Fruit fly (Drosophila melanogaster) whole organism, embryonic: ENCODE measurements around the gene His3.3A.

Source experiments
- ATbp ChIP-seq: fragments of 200-800 bp; sonication (Bioruptor generic); optimal IDR thresholded peaks from 2 replicates; lab custom pipeline; 2017; ENCODE audit warnings: missing biosample characterization, mild to moderate bottlenecking, missing genetic modification characterization, missing genetic modification reagents
- Adf1 ChIP-seq: fragments of 200-800 bp; sonication (Bioruptor generic); IDR thresholded peaks from 2 replicates; pipeline ENCODE4 v1.3.6; 2022; ENCODE audit warnings: missing biosample characterization, missing genetic modification characterization
- Asciz ChIP-seq: fragments of 200-800 bp; sonication (Bioruptor generic); optimal IDR thresholded peaks from 2 replicates; lab custom pipeline; 2017; ENCODE audit warnings: missing biosample characterization, mild to moderate bottlenecking, missing genetic modification characterization, missing genetic modification reagents
- Bdp1 ChIP-seq: fragments of 200-800 bp; sonication (Bioruptor generic); optimal IDR thresholded peaks from 3 replicates; lab custom pipeline; 2016; ENCODE audit warnings: missing biosample characterization, missing genetic modification characterization
- Bteb2 ChIP-seq: fragments of 200-800 bp; sonication (Bioruptor generic); optimal IDR thresholded peaks from 2 replicates; lab custom pipeline; 2016; ENCODE audit warnings: missing biosample characterization, missing genetic modification characterization
- C15 ChIP-seq: fragments of 200-800 bp; sonication (Bioruptor generic); IDR thresholded peaks from 3 replicates; pipeline ENCODE4 v1.3.6; 2022; ENCODE audit warnings: missing biosample characterization, missing genetic modification characterization
- CG10543 ChIP-seq: fragments of 200-800 bp; sonication (Bioruptor generic); optimal IDR thresholded peaks from 3 replicates; lab custom pipeline; 2017; ENCODE audit warnings: missing biosample characterization, mild to moderate bottlenecking, missing genetic modification characterization, moderate library complexity
- CG11456 ChIP-seq: fragments of 200-800 bp; sonication (Bioruptor generic); IDR thresholded peaks from 3 replicates; pipeline ENCODE4 v1.3.6; 2022; ENCODE audit warnings: missing biosample characterization, missing genetic modification characterization
- CG11504 ChIP-seq: fragments of 200-800 bp; sonication (Bioruptor generic); optimal IDR thresholded peaks from 3 replicates; lab custom pipeline; 2019; ENCODE audit warnings: missing biosample characterization, mild to moderate bottlenecking, missing genetic modification characterization, moderate library complexity
- CG12071 ChIP-seq: fragments of 200-800 bp; sonication (Bioruptor generic); optimal IDR thresholded peaks from 3 replicates; lab custom pipeline; 2018; ENCODE audit warnings: missing biosample characterization, mild to moderate bottlenecking, missing genetic modification characterization
- CG14710 ChIP-seq: fragments of 200-800 bp; sonication (Bioruptor generic); optimal IDR thresholded peaks from 3 replicates; lab custom pipeline; 2019; ENCODE audit warnings: missing biosample characterization, mild to moderate bottlenecking, missing genetic modification characterization, moderate library complexity
- CG15601 ChIP-seq: fragments of 200-800 bp; sonication (Bioruptor generic); optimal IDR thresholded peaks from 3 replicates; lab custom pipeline; 2019; ENCODE audit warnings: missing biosample characterization, mild to moderate bottlenecking, missing genetic modification characterization, moderate library complexity
- CG1603 ChIP-seq: fragments of 200-800 bp; sonication (Bioruptor generic); optimal IDR thresholded peaks from 2 replicates; lab custom pipeline; 2019; ENCODE audit warnings: missing biosample characterization, mild to moderate bottlenecking, missing genetic modification characterization, moderate library complexity
- CG16813 ChIP-seq: fragments of 200-800 bp; sonication (Bioruptor generic); IDR thresholded peaks from 3 replicates; pipeline ENCODE4 v1.3.6; 2022; ENCODE audit warnings: missing biosample characterization, missing genetic modification characterization; ENCODE audit not compliant: partially characterized antibody
- CG18619 ChIP-seq: fragments of 200-800 bp; sonication (Bioruptor generic); optimal IDR thresholded peaks from 3 replicates; lab custom pipeline; 2017; ENCODE audit warnings: missing biosample characterization, mild to moderate bottlenecking, missing genetic modification characterization
- CG3281 ChIP-seq: fragments of 200-800 bp; sonication (Bioruptor generic); optimal IDR thresholded peaks from 3 replicates; lab custom pipeline; 2017; ENCODE audit warnings: missing biosample characterization, mild to moderate bottlenecking, missing genetic modification characterization
- CG34224 ChIP-seq: fragments of 200-800 bp; sonication (Bioruptor generic); IDR thresholded peaks from 3 replicates; pipeline ENCODE4 v1.3.6; 2022; ENCODE audit warnings: missing biosample characterization, missing genetic modification characterization; ENCODE audit not compliant: partially characterized antibody
- CG34376 ChIP-seq: fragments of 200-800 bp; sonication (Bioruptor generic); optimal IDR thresholded peaks from 2 replicates; lab custom pipeline; 2018; ENCODE audit warnings: missing biosample characterization, mild to moderate bottlenecking, missing genetic modification characterization
- CG34422 ChIP-seq: fragments of 200-800 bp; sonication (Bioruptor generic); IDR thresholded peaks from 3 replicates; pipeline ENCODE4 v1.3.6; 2022; ENCODE audit warnings: missing biosample characterization, missing genetic modification characterization
- CG5245 ChIP-seq: fragments of 200-800 bp; sonication (Bioruptor generic); optimal IDR thresholded peaks from 3 replicates; lab custom pipeline; 2016; ENCODE audit warnings: missing biosample characterization, missing genetic modification characterization
- CG6654 ChIP-seq: fragments of 200-800 bp; sonication (Bioruptor generic); optimal IDR thresholded peaks from 2 replicates; lab custom pipeline; 2017; ENCODE audit warnings: missing biosample characterization, mild to moderate bottlenecking, missing genetic modification characterization
- CG8281 ChIP-seq: fragments of 200-800 bp; sonication (Bioruptor generic); optimal IDR thresholded peaks from 2 replicates; lab custom pipeline; 2018; ENCODE audit warnings: missing biosample characterization, mild to moderate bottlenecking, missing genetic modification characterization, moderate library complexity
- CG9932 ChIP-seq: fragments of 200-800 bp; sonication (Bioruptor generic); IDR thresholded peaks from 2 replicates; pipeline ENCODE4 v1.3.6; 2022; ENCODE audit warnings: missing biosample characterization, missing genetic modification characterization
- CTCF ChIP-seq: fragments of 200-800 bp; sonication (Bioruptor generic); optimal IDR thresholded peaks from 2 replicates; lab custom pipeline; 2017; ENCODE audit warnings: missing biosample characterization, mild to moderate bottlenecking, missing genetic modification characterization, moderate library complexity
- CrebB ChIP-seq: fragments of 200-800 bp; sonication (Bioruptor generic); optimal IDR thresholded peaks from 3 replicates; lab custom pipeline; 2018; ENCODE audit warnings: missing biosample characterization, mild to moderate bottlenecking, missing genetic modification characterization
- D19B ChIP-seq: fragments of 200-800 bp; sonication (Bioruptor generic); optimal IDR thresholded peaks from 2 replicates; lab custom pipeline; 2017; ENCODE audit warnings: missing biosample characterization, mild to moderate bottlenecking, missing genetic modification characterization
- Deaf1 ChIP-seq: fragments of 200-800 bp; optimal IDR thresholded peaks from 3 replicates; lab custom pipeline; 2019; ENCODE audit warnings: missing biosample characterization, mild to moderate bottlenecking, missing genetic modification characterization, moderate library complexity
- Dfd ChIP-seq, 2 experiments: fragments of >200 bp; optimal IDR thresholded peaks; 2 replicates each; lab custom pipeline; 2017; ENCODE audit warnings: missing biosample characterization in 2 of 2, missing genetic modification characterization in 2 of 2
- H15 ChIP-seq: fragments of 200-800 bp; sonication (Bioruptor generic); IDR thresholded peaks from 3 replicates; pipeline ENCODE4 v1.3.6; 2022; ENCODE audit warnings: missing biosample characterization, missing genetic modification characterization
- Hr3 ChIP-seq: fragments of 200-800 bp; sonication (Bioruptor generic); optimal IDR thresholded peaks from 3 replicates; lab custom pipeline; 2016; ENCODE audit warnings: missing biosample characterization, missing genetic modification characterization
- MESR4 ChIP-seq: fragments of 200-800 bp; sonication (Bioruptor generic); optimal IDR thresholded peaks from 2 replicates; lab custom pipeline; 2018; ENCODE audit warnings: missing biosample characterization, mild to moderate bottlenecking, missing genetic modification characterization, moderate library complexity
- Med ChIP-seq: fragments of 200-800 bp; sonication (Bioruptor generic); peaks from one replicate; lab custom pipeline; 2016; ENCODE audit warnings: missing biosample characterization, missing genetic modification characterization, mild to moderate bottlenecking, inconsistent platforms, moderate library complexity
- NC2β ChIP-seq: fragments of 200-800 bp; sonication (Bioruptor generic); optimal IDR thresholded peaks from 2 replicates; lab custom pipeline; 2016; ENCODE audit warnings: missing biosample characterization, missing genetic modification characterization
- Sin3A ChIP-seq: fragments of >200 bp; optimal IDR thresholded peaks from 2 replicates; lab custom pipeline; 2018
- amos ChIP-seq: fragments of 200-800 bp; sonication (Bioruptor generic); IDR thresholded peaks from 2 replicates; pipeline ENCODE4 v1.3.6; 2022; ENCODE audit warnings: missing biosample characterization, missing genetic modification characterization; ENCODE audit not compliant: partially characterized antibody
- aop ChIP-seq: fragments of 200-800 bp; sonication (Bioruptor generic); IDR thresholded peaks from 2 replicates; pipeline ENCODE4 v1.3.6; 2022; ENCODE audit warnings: missing biosample characterization, missing genetic modification characterization
- chn ChIP-seq: fragments of 200-800 bp; sonication (Bioruptor generic); optimal IDR thresholded peaks from 2 replicates; lab custom pipeline; 2016; ENCODE audit warnings: missing biosample characterization, missing genetic modification characterization
- croc ChIP-seq: fragments of 200-800 bp; sonication (Bioruptor generic); conservative IDR thresholded peaks from 3 replicates; pipeline ENCODE4 v1.3.6; 2022; ENCODE audit warnings: missing biosample characterization, missing genetic modification characterization
- fd96Cb ChIP-seq: fragments of 200-800 bp; sonication (Bioruptor generic); optimal IDR thresholded peaks from 2 replicates; lab custom pipeline; 2018; ENCODE audit warnings: missing biosample characterization, mild to moderate bottlenecking, missing genetic modification characterization, moderate library complexity
- ftz-f1 ChIP-seq: fragments of 200-800 bp; sonication (Bioruptor generic); optimal IDR thresholded peaks from 2 replicates; lab custom pipeline; 2016; ENCODE audit warnings: missing biosample characterization, missing genetic modification characterization
- gt ChIP-seq: fragments of 200-800 bp; sonication (Bioruptor generic); IDR thresholded peaks from 2 replicates; pipeline ENCODE4 v1.3.6; 2022; ENCODE audit warnings: missing biosample characterization, missing genetic modification characterization
- lov ChIP-seq, 2 experiments: fragments of 200-800 bp in 1 of 2; fragments of >200 bp in 1 of 2; sonication (Bioruptor generic) in 1 of 2; IDR thresholded peaks in 1 of 2; optimal IDR thresholded peaks in 1 of 2; 2 replicates in 1 of 2; 3 replicates in 1 of 2; pipeline versions ENCODE4 v1.3.6 to Lab custom; 2017 to 2022; ENCODE audit warnings: missing biosample characterization in 1 of 2, missing genetic modification characterization in 1 of 2
- oc ChIP-seq: fragments of 200-800 bp; sonication (Bioruptor generic); optimal IDR thresholded peaks from 2 replicates; lab custom pipeline; 2018; ENCODE audit warnings: missing biosample characterization, mild to moderate bottlenecking, missing genetic modification characterization, moderate library complexity
- pzg ChIP-seq: fragments of 200-800 bp; sonication (Bioruptor generic); optimal IDR thresholded peaks from 3 replicates; lab custom pipeline; 2018; ENCODE audit warnings: missing biosample characterization, mild to moderate bottlenecking, missing genetic modification characterization, moderate library complexity
- slp2 ChIP-seq: fragments of 200-800 bp; sonication (Bioruptor generic); optimal IDR thresholded peaks from 2 replicates; lab custom pipeline; 2016; ENCODE audit warnings: missing biosample characterization, missing genetic modification characterization
- so ChIP-seq: fragments of 200-800 bp; sonication (Bioruptor generic); IDR thresholded peaks from 3 replicates; pipeline ENCODE4 v1.3.6; 2022; ENCODE audit warnings: missing biosample characterization, missing genetic modification characterization
- sqz ChIP-seq: fragments of 200-800 bp; sonication (Bioruptor generic); optimal IDR thresholded peaks from 3 replicates; lab custom pipeline; 2018; ENCODE audit warnings: missing biosample characterization, mild to moderate bottlenecking, missing genetic modification characterization
- twi ChIP-seq: fragments of 200-800 bp; optimal IDR thresholded peaks from 2 replicates; lab custom pipeline; 2019; ENCODE audit warnings: missing biosample characterization, mild to moderate bottlenecking, missing genetic modification characterization, moderate library complexity
- zen2 ChIP-seq: fragments of 200-800 bp; sonication (Bioruptor generic); IDR thresholded peaks from 3 replicates; pipeline ENCODE4 v1.3.6; 2022; ENCODE audit warnings: missing biosample characterization, missing genetic modification characterization; ENCODE audit not compliant: partially characterized antibody

His3.3A gene

dm6 chr2L:5044892-5045619, 9.8 kb upstream of the His3.3A start (continued):
- no peak for TF ChIP-seq CG34376 (GFP tag; lab: Kevin White, UChicago)
- TF ChIP-seq Bdp1 (GFP tag; lab: Kevin White, UChicago), result no peak
- no peak for TF ChIP-seq aop (GFP tag; lab: Robert Waterston, UW)
- TF ChIP-seq CTCF (GFP tag; lab: Kevin White, UChicago), result peak; percentile 18
- TF ChIP-seq twi, result no peak
- TF ChIP-seq CG12071 (GFP tag; lab: Kevin White, UChicago), result no peak
- no peak for TF ChIP-seq Dfd (GFP tag; optimal IDR thresholded peaks at IDR 0.05; lab: Kevin White, UChicago)
- no peak for TF ChIP-seq slp2 (GFP tag; lab: Kevin White, UChicago)
- peak; percentile 41 for TF ChIP-seq Hr3 (GFP tag; lab: Kevin White, UChicago)
- no peak for TF ChIP-seq CrebB
- peak; percentile 82 for TF ChIP-seq sqz (GFP tag; lab: Kevin White, UChicago)
- TF ChIP-seq CG34422, result peak; percentile 48; the same call in 2 of the 3 replicates
- peak; percentile 43; the same call in 1 of the 3 replicates for TF ChIP-seq H15 (GFP tag; lab: Robert Waterston, UW)
- peak; percentile 56 for TF ChIP-seq ATbp (GFP tag; lab: Kevin White, UChicago)
- peak; percentile 35; the same call in 1 of the 3 replicates for TF ChIP-seq croc (GFP tag; lab: Robert Waterston, UW)
- peak; percentile 24 for TF ChIP-seq Asciz
- no peak for TF ChIP-seq oc (tag; lab: Kevin White, UChicago)
- TF ChIP-seq gt (GFP tag; lab: Robert Waterston, UW), result no peak
- TF ChIP-seq CG11456 (GFP tag; lab: Robert Waterston, UW), result peak; percentile 79; the same call in 2 of the 3 replicates
- no peak for TF ChIP-seq CG6654 (GFP tag; lab: Kevin White, UChicago)
- no peak for TF ChIP-seq Bteb2
- peak; percentile 6 for TF ChIP-seq Deaf1 (tag; lab: Kevin White, UChicago)
- TF ChIP-seq NC2β (GFP tag; lab: Kevin White, UChicago), result no peak
- TF ChIP-seq MESR4 (GFP tag; lab: Kevin White, UChicago), result peak; percentile 7
- TF ChIP-seq CG15601, result peak; percentile 18
- TF ChIP-seq CG5245, result no peak
- TF ChIP-seq CG9932, result peak; percentile 51
- peak; percentile 51 for TF ChIP-seq chn (GFP tag; lab: Kevin White, UChicago)
- no peak for TF ChIP-seq CG10543
- TF ChIP-seq ftz-f1, result peak; percentile 43
- TF ChIP-seq pzg (GFP tag; lab: Kevin White, UChicago), result no peak
- no peak for TF ChIP-seq amos (GFP tag; lab: Robert Waterston, UW)
- TF ChIP-seq zen2 (GFP tag; lab: Robert Waterston, UW), result no peak
- 0 out of 3 replicates have a peak, but pooled peaks have one; percentile 21 for TF ChIP-seq C15 (GFP tag; lab: Robert Waterston, UW)
- TF ChIP-seq CG18619 (GFP tag; lab: Kevin White, UChicago), result peak; percentile 70
- peak; percentile 39 for TF ChIP-seq CG14710 (tag; lab: Kevin White, UChicago)
- TF ChIP-seq Sin3A, result no peak
- peak; percentile 92 for TF ChIP-seq Med (GFP tag; lab: Kevin White, UChicago)
- no peak for TF ChIP-seq lov (optimal IDR thresholded peaks at IDR 0.05; lab: Kevin White, UChicago)
- TF ChIP-seq lov (GFP tag; IDR thresholded peaks at IDR 0.05; lab: Robert Waterston, UW), result no peak
- peak; percentile 25 for TF ChIP-seq D19B (GFP tag; lab: Kevin White, UChicago)
- 0 out of 3 replicates have a peak, but pooled peaks have one; percentile 39 for TF ChIP-seq so
- peak; percentile 61 for TF ChIP-seq fd96Cb (tag; lab: Kevin White, UChicago)
- TF ChIP-seq Adf1, result no peak
- TF ChIP-seq CG11504 (tag; lab: Kevin White, UChicago), result peak; percentile 79
- no peak for TF ChIP-seq CG16813 (GFP tag; lab: Robert Waterston, UW)
- no peak for TF ChIP-seq CG8281 (tag; lab: Kevin White, UChicago)
- TF ChIP-seq CG1603, result peak; percentile 14
- TF ChIP-seq CG34224 (GFP tag; lab: Robert Waterston, UW), result no peak
- peak; percentile 68 for TF ChIP-seq CG3281 (GFP tag; lab: Kevin White, UChicago)
